Worm (Caenorhabditis elegans) whole organism, L1 larva: ENCODE results near the gene ocr-1.

Experiments used
- egl-27 ChIP-seq, 2 experiments: fragments of 150-350 bp in 1 of 2; sonication (generic microtip); optimal IDR thresholded peaks; 3 replicates each; lab custom pipeline; 2017 to 2018; ENCODE audit warnings: missing biosample characterization in 2 of 2, missing genetic modification characterization in 2 of 2, missing genetic modification reagents in 2 of 2
- ets-5 ChIP-seq: fragments of 200-800 bp; sonication (Bioruptor generic); IDR thresholded peaks from 2 replicates; pipeline ENCODE4 v1.3.6; 2022; ENCODE audit warnings: missing genetic modification characterization, missing compliant biosample characterization
- fos-1 ChIP-seq: fragments of 150-350 bp; optimal IDR thresholded peaks from 2 replicates; lab custom pipeline; 2014; ENCODE audit warnings: missing biosample characterization, missing genetic modification characterization
- lin-15B ChIP-seq: fragments of 150-350 bp; sonication (generic microtip); optimal IDR thresholded peaks from 3 replicates; lab custom pipeline; 2014; ENCODE audit warnings: missing biosample characterization, missing genetic modification characterization
- lir-3 ChIP-seq: sonication (generic microtip); optimal IDR thresholded peaks from 2 replicates; lab custom pipeline; 2016; ENCODE audit warnings: mild to moderate bottlenecking, missing genetic modification characterization, moderate library complexity, missing compliant biosample characterization; ENCODE audit not compliant: poor library complexity
- lsy-2 ChIP-seq, 2 experiments: fragments of 150-350 bp; optimal IDR thresholded peaks; 2 replicates each; lab custom pipeline; 2014; ENCODE audit warnings: missing biosample characterization in 2 of 2, missing genetic modification characterization in 2 of 2
- nhr-28 ChIP-seq: fragments of 150-350 bp; optimal IDR thresholded peaks from 2 replicates; lab custom pipeline; 2014; ENCODE audit warnings: missing biosample characterization, missing genetic modification characterization
- ztf-4 ChIP-seq: fragments of 150-350 bp; optimal IDR thresholded peaks from 2 replicates; lab custom pipeline; 2014; ENCODE audit warnings: missing biosample characterization, missing genetic modification characterization

DNA sequence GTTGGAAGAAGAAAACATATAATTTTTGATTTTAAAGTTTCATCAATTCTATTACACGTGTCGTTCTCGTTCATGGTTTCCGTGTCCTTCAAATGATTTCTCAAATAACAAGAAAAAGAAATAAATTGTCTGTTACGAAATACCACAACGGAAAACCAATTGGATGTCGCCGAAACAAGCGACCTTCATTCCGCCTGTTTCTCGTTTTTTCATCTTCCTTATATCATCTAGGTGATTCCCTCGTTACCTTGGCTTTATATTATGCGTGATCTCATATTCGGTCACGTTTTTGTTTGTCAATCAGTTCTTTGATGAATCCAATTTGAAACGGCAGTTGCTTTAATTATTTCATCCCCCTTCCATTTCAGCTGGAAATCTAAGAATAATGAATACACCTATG lies 7.0 kb upstream of the ocr-1 start:
- TF ChIP-seq lin-15B (tag; lab: Kevin White, UChicago) (no peak), ztf-4 (tag; lab: Kevin White, UChicago) (no peak), lir-3 (tag; lab: Kevin White, UChicago) (no peak), egl-27 (tag; optimal IDR thresholded peaks at IDR 0.05; lab: Kevin White, UChicago) (no peak), ets-5 (GFP tag; lab: Robert Waterston, UW) (no peak), nhr-28 (no peak), fos-1 (tag; lab: Kevin White, UChicago) (no peak), lsy-2 (tag; optimal IDR thresholded peaks at IDR 0.05; lab: Kevin White, UChicago) (no peak)
